Worm (Caenorhabditis elegans) whole organism, mixed stage, embryonic: ENCODE measurements around the gene srbc-22.

Experiments used
- M03D4.4 ChIP-seq: sonication (generic microtip); optimal IDR thresholded peaks from 2 replicates; lab custom pipeline; 2017; ENCODE audit warnings: mild to moderate bottlenecking, missing genetic modification characterization, missing compliant biosample characterization
- blmp-1 ChIP-seq: fragments of 150-350 bp; optimal IDR thresholded peaks from 2 replicates; lab custom pipeline; 2014; ENCODE audit warnings: missing biosample characterization, missing genetic modification characterization
- flh-1 ChIP-seq: fragments of 200-800 bp; sonication (Bioruptor generic); optimal IDR thresholded peaks from 2 replicates; lab custom pipeline; 2018; ENCODE audit warnings: mild to moderate bottlenecking, missing genetic modification characterization, moderate library complexity, missing compliant biosample characterization
- lin-13 ChIP-seq: fragments of 150-350 bp; optimal IDR thresholded peaks from 2 replicates; lab custom pipeline; 2014; ENCODE audit warnings: missing biosample characterization, missing genetic modification characterization
- lsy-2 ChIP-seq: fragments of 150-350 bp; optimal IDR thresholded peaks from 2 replicates; lab custom pipeline; 2014; ENCODE audit warnings: missing biosample characterization, missing genetic modification characterization
- nhr-76 ChIP-seq: sonication (generic microtip); optimal IDR thresholded peaks from 2 replicates; lab custom pipeline; 2017; ENCODE audit warnings: missing biosample characterization, missing genetic modification characterization
- pha-4 ChIP-seq: fragments of 150-350 bp; optimal IDR thresholded peaks from 2 replicates; lab custom pipeline; 2018; ENCODE audit warnings: missing biosample characterization, missing genetic modification reagents, missing genetic modification characterization
- snpc-4 ChIP-seq: fragments of 150-350 bp; optimal IDR thresholded peaks from 2 replicates; lab custom pipeline; 2014; ENCODE audit warnings: missing biosample characterization, missing genetic modification characterization
- sptf-1 ChIP-seq: sonication (generic microtip); optimal IDR thresholded peaks from 2 replicates; lab custom pipeline; 2017; ENCODE audit warnings: mild to moderate bottlenecking, missing genetic modification characterization, moderate library complexity, missing compliant biosample characterization
- unc-39 ChIP-seq: fragments of 150-350 bp; optimal IDR thresholded peaks from 2 replicates; lab custom pipeline; 2014; ENCODE audit warnings: missing biosample characterization, missing genetic modification characterization
- unc-62 ChIP-seq: fragments of 150-350 bp; optimal IDR thresholded peaks from 2 replicates; lab custom pipeline; 2014; ENCODE audit warnings: missing biosample characterization, missing genetic modification reagents, missing genetic modification characterization
- zip-8 ChIP-seq: fragments of 150-350 bp; optimal IDR thresholded peaks from 2 replicates; lab custom pipeline; 2014; ENCODE audit warnings: missing biosample characterization, missing genetic modification characterization
- ztf-11 ChIP-seq: fragments of 150-350 bp; optimal IDR thresholded peaks from 2 replicates; lab custom pipeline; 2014; ENCODE audit warnings: missing biosample characterization, missing genetic modification characterization

ce11 chrV:2150876-2151275 is 6.1 kb upstream of the srbc-22 start, which contains the start of gene C45H4.13:
- TF ChIP-seq lsy-2 (tag; lab: Kevin White, UChicago) (no peak), pha-4 (tag; lab: Kevin White, UChicago) (no peak), unc-39 (tag; lab: Kevin White, UChicago) (no peak), M03D4.4 (tag; lab: Kevin White, UChicago) (no peak), nhr-76 (tag; lab: Kevin White, UChicago) (no peak), sptf-1 (no peak), snpc-4 (tag; lab: Kevin White, UChicago) (no peak), ztf-11 (tag; lab: Kevin White, UChicago) (no peak), flh-1 (no peak), unc-62 (GFP tag; lab: Kevin White, UChicago) (no peak), zip-8 (no peak), blmp-1 (tag; lab: Kevin White, UChicago) (no peak), lin-13 (tag; lab: Kevin White, UChicago) (no peak)
